Worm (Caenorhabditis elegans): ENCODE measurements around the gene F41E7.2.

- TF ChIP-seq him-1 (tag; optimal IDR thresholded peaks at IDR 0.05) (no peak), dao-5 (tag; optimal IDR thresholded peaks at IDR 0.05) (no peak), W03F9.2 (tag; optimal IDR thresholded peaks at IDR 0.05) (no peak)
These were observed 23.8 kb upstream of the F41E7.2 start for ce11 chrX:10249685-10250084.

Data from whole organism, L4/young adult.